Fruit fly (Drosophila melanogaster) ovary, adult (tissue): ENCODE results near the gene CG43125.

Source experiments
- CG17801 ChIP-seq: fragments of 200-800 bp; optimal IDR thresholded peaks from 2 replicates; lab custom pipeline; 2019; ENCODE audit warnings: missing biosample characterization, mild to moderate bottlenecking, missing genetic modification characterization, moderate library complexity; ENCODE audit not compliant: partially characterized antibody

The CG43125 gene

dm6 chr3R:28263522-28263921 is at the start of gene CG43125:
Gene CG43125 (minus strand): TSS chr3R:28263622.
- TF ChIP-seq CG17801 (GFP tag; lab: Kevin White, UChicago): no peak

DNA sequence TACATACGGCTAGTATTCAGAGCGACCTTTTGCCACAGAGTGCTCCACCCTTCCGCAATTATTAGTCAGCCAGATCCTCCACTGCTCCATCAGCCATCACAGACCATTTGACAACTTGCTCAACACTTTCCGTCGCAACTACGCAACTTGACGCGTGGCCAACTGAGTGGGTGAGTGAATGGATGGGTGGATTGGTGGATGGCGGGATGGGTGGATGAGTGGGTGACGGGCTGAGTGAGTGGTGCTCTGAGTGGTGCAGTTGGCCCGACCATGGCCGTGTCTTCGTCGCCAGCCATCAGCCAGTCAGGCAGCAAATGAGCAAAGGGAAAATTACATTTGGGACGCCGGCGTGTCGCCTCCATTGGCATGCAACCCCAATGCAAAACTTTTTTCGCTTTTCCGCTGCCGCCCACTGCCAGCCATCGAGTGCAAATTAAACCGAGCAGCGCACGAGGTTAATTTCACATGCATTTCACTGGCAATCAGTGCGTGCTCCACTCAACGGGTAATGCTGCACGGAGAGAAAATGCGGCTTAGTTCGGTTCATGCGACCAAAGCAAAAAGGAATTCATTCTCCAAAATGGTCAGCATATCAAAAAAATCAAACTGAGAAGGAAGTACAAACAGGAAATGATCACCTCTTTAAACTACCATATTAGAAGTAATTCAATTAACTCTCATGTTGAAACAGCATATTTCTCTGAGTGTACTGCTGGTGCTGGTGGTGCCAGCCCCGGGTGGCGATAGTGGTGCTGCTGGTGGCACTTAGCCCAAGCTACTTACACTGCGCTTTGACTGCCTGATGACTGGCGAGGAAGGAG is 44.7 kb upstream of the CG43125 start:
- TF ChIP-seq CG17801 (GFP tag; lab: Kevin White, UChicago): no peak

DNA sequence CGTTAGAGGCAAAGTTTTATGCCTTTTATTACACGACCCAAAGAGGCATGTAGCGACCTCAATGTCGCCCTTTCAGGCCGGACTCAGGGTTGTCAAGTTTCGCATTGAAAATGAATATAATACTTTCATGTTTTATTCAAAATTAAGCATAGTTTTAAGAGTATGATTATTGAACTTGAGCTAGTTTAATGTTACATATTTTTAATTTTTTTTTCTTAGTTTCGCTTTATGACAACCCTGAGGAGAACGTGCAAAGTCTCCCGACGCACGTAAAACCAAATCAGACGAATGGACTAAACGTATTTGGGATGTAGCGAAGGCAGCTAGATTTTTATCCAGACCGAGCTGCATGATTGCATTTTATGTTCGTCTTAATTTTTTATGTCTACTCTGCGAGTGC is 42.5 kb upstream of the CG43125 start:
- TF ChIP-seq CG17801 (GFP tag; lab: Kevin White, UChicago): no peak

- TF ChIP-seq CG17801 (GFP tag; lab: Kevin White, UChicago): no peak
These were observed 41.1 kb upstream of the CG43125 start, which contains the start of gene CG12516 for dm6 chr3R:28304505-28304904. Gene CG12516 (minus strand): TSS chr3R:28304605.

dm6 chr3R:28297513-28297912 is 34.1 kb upstream of the CG43125 start:
- TF ChIP-seq CG17801 (GFP tag; lab: Kevin White, UChicago): no peak

dm6 chr3R:28293748-28294147 is 30.3 kb upstream of the CG43125 start, which contains the start of gene UQCR-14L:
Gene UQCR-14L (plus strand): TSS chr3R:28294048.
- TF ChIP-seq CG17801 (GFP tag; lab: Kevin White, UChicago): no peak

DNA sequence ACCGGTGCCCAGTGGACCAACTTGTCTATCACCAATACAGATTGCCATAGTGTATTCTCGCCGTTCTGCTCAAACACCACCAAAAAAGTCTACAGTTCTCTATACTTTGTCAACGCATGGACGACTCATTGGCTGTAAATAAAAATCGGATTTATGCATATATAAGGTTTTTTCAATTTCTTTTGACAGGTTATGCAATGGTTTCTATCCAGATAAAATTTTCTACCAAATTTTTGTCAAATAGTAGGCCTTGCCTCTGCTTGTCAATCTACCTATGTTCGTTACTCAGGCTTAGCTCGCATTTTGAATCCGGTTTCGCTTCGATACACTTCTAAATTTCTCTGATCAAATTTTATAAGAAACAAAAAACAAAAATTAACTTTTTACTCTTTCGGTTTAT is 29.1 kb upstream of the CG43125 start, which contains the start of gene Mst98Cb:
TSS of gene Mst98Cb (plus strand) at position 301 of the 400 bp plus-strand sequence.
- no peak for TF ChIP-seq CG17801 (GFP tag; lab: Kevin White, UChicago)

dm6 chr3R:28291038-28291437 is 27.6 kb upstream of the CG43125 start, which contains the start of gene Mst98Ca:
Gene Mst98Ca (plus strand): TSS chr3R:28291338.
- TF ChIP-seq CG17801 (GFP tag; lab: Kevin White, UChicago): no peak

dm6 chr3R:28283419-28283818 is 20.0 kb upstream of the CG43125 start, which contains the start of gene CG34437:
Gene CG34437 (plus strand): TSS chr3R:28283719.
- TF ChIP-seq CG17801 (GFP tag; lab: Kevin White, UChicago): no peak

dm6 chr3R:28282280-28282679 is 18.9 kb upstream of the CG43125 start, which contains the start of gene CG34436:
Gene CG34436 (plus strand): TSS chr3R:28282580.
- TF ChIP-seq CG17801 (GFP tag; lab: Kevin White, UChicago): no peak

DNA sequence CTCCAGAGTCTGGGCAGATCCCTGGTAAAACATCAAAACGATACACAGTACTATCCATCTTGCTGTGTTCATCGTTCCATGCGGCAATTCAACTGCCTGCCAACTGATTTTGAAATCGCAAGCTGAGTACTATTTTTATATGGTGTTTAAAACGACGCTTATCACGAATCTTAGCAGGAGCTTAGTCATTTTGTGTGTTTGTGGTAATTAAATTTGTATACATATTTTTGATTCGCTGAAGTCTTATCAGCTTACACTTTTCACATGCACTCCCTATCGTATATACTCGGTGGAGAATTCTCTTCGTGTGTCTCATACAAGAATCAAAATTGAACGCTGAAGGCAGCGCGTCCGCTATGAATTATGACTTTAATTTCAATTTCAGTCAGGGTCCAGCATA is 1.3 kb upstream of the CG43125 start, which contains the start of gene CG43124:
TSS of gene CG43124 (minus strand) at position 101 of the 400 bp plus-strand sequence.
- no peak for TF ChIP-seq CG17801 (GFP tag; lab: Kevin White, UChicago)

- no peak for TF ChIP-seq CG17801 (GFP tag; lab: Kevin White, UChicago)
These were observed 25.6 kb downstream of the CG43125 start for dm6 chr3R:28237797-28238196.

DNA sequence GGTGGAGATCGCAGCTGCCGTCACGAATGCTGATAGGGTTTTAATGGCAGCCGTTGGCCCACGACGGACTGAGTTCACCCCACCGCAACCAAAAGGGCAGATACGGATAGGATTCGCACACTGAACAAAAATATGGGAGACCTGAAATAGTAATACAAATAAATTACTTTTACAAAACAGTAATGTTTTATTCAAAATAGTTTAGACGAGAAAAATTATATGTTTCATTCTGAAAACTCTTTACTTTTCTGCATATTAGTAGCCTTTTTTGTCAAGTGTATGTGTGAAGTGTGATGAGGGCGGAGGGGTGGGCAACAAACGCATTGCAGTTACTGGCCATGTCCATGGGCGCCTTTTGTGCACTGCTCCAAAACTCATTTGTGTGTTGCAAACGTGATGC is 27.3 kb downstream of the CG43125 start:
- no peak for TF ChIP-seq CG17801 (GFP tag; lab: Kevin White, UChicago)
